Fruit fly (Drosophila melanogaster): ENCODE results near the gene CG3662.

DNA sequence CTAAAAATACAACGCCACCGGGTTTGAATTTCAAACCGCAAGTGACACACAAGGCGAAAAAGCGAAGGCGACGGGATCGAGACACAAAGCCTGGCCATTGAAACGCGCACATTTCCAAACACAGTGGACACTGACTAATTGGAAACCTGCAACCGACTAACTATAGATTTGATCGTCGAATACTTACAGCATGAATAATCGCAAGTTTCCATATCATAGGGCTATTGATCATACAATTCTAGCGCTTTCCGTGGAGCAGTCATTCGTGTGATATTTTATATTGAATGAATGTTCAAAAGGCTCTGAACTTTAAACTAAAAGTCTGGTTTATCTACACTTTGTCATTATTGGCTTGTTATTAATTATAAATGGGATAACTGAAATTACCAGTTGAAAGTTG lies 22.2 kb downstream of the CG3662 start:
- TF ChIP-seq psq (optimal IDR thresholded peaks at IDR 0.05) (no peak), insv (optimal IDR thresholded peaks at IDR 0.05) (no peak)

Measured in Kc167 (cell line).